Worm (Caenorhabditis elegans) whole organism, L2 larva: Measurements from ENCODE around the gene T16H12.13.

Source experiments
- C34F6.9 ChIP-seq: fragments of 150-350 bp; optimal IDR thresholded peaks from 2 replicates; lab custom pipeline; 2014; ENCODE audit warnings: missing biosample characterization, missing genetic modification characterization
- F13H6.1 ChIP-seq: sonication (generic microtip); optimal IDR thresholded peaks from 2 replicates; lab custom pipeline; 2016; ENCODE audit warnings: missing genetic modification characterization, missing compliant biosample characterization
- R02D3.7 ChIP-seq: fragments of 150-350 bp; optimal IDR thresholded peaks from 2 replicates; lab custom pipeline; 2014; ENCODE audit warnings: missing biosample characterization, missing genetic modification characterization
- ZK546.5 ChIP-seq: sonication (generic microtip); optimal IDR thresholded peaks from 2 replicates; lab custom pipeline; 2017; ENCODE audit warnings: missing biosample characterization, missing genetic modification characterization
- alr-1 ChIP-seq: fragments of 150-350 bp; optimal IDR thresholded peaks from 2 replicates; lab custom pipeline; 2014; ENCODE audit warnings: missing biosample characterization, missing genetic modification characterization
- aly-2 ChIP-seq: fragments of 150-350 bp; optimal IDR thresholded peaks from 2 replicates; lab custom pipeline; 2014; ENCODE audit warnings: missing biosample characterization, missing genetic modification characterization
- ama-1 ChIP-seq: fragments of 150-350 bp; optimal IDR thresholded peaks from 2 replicates; lab custom pipeline; 2018; ENCODE audit warnings: inconsistent platforms
- blmp-1 ChIP-seq: sonication (generic microtip); optimal IDR thresholded peaks from 2 replicates; lab custom pipeline; 2017; ENCODE audit warnings: missing genetic modification characterization, mild to moderate bottlenecking, missing compliant biosample characterization, antibody characterized with exemption, moderate library complexity; ENCODE audit not compliant: insufficient read depth
- ceh-82 ChIP-seq: fragments of 150-350 bp; optimal IDR thresholded peaks from 2 replicates; lab custom pipeline; 2014; ENCODE audit warnings: missing biosample characterization, missing genetic modification characterization
- dmd-4 ChIP-seq: sonication (generic microtip); optimal IDR thresholded peaks from 2 replicates; lab custom pipeline; 2017; ENCODE audit warnings: missing biosample characterization, missing genetic modification characterization
- egl-27 ChIP-seq: sonication (generic microtip); optimal IDR thresholded peaks from 3 replicates; lab custom pipeline; 2017; ENCODE audit warnings: missing biosample characterization, missing genetic modification reagents, missing genetic modification characterization
- elt-1 ChIP-seq: fragments of 150-350 bp; optimal IDR thresholded peaks from 2 replicates; lab custom pipeline; 2014; ENCODE audit warnings: missing biosample characterization, missing genetic modification characterization
- elt-3 ChIP-seq: sonication (generic microtip); optimal IDR thresholded peaks from 2 replicates; lab custom pipeline; 2017; ENCODE audit warnings: missing biosample characterization, missing genetic modification characterization
- gmeb-1 ChIP-seq: fragments of 150-350 bp; optimal IDR thresholded peaks from 2 replicates; lab custom pipeline; 2014; ENCODE audit warnings: missing biosample characterization, missing genetic modification characterization
- lin-11 ChIP-seq: fragments of 150-350 bp; sonication (generic microtip); optimal IDR thresholded peaks from 2 replicates; lab custom pipeline; 2014; ENCODE audit warnings: missing biosample characterization, missing genetic modification characterization, inconsistent platforms, mixed read lengths
- lin-39 ChIP-seq: fragments of 150-350 bp; optimal IDR thresholded peaks from 2 replicates; lab custom pipeline; 2014; ENCODE audit warnings: missing biosample characterization, missing genetic modification reagents, missing genetic modification characterization
- lsy-2 ChIP-seq, 2 experiments: fragments of 150-350 bp in 1 of 2; sonication (generic microtip) in 1 of 2; optimal IDR thresholded peaks; 2 replicates each; lab custom pipeline; 2014 to 2017; ENCODE audit warnings: missing biosample characterization in 2 of 2, missing genetic modification characterization in 2 of 2
- mdl-1 ChIP-seq, 2 experiments: fragments of 150-350 bp in 1 of 2; sonication (generic microtip) in 1 of 2; optimal IDR thresholded peaks; 2 replicates each; lab custom pipeline; 2017; ENCODE audit warnings: missing biosample characterization in 2 of 2, missing genetic modification characterization in 2 of 2
- nhr-10 ChIP-seq: sonication (generic microtip); optimal IDR thresholded peaks from 2 replicates; lab custom pipeline; 2017; ENCODE audit warnings: missing biosample characterization, missing genetic modification characterization
- nhr-11 ChIP-seq: fragments of 150-350 bp; optimal IDR thresholded peaks from 2 replicates; lab custom pipeline; 2014; ENCODE audit warnings: missing biosample characterization, missing genetic modification characterization
- nhr-12 ChIP-seq: fragments of 150-350 bp; optimal IDR thresholded peaks from 2 replicates; lab custom pipeline; 2014; ENCODE audit warnings: missing biosample characterization, missing genetic modification characterization
- nhr-129 ChIP-seq: fragments of 150-350 bp; optimal IDR thresholded peaks from 2 replicates; lab custom pipeline; 2014; ENCODE audit warnings: missing biosample characterization, missing genetic modification characterization
- nhr-23 ChIP-seq: fragments of 150-350 bp; optimal IDR thresholded peaks from 2 replicates; lab custom pipeline; 2014; ENCODE audit warnings: missing biosample characterization, missing genetic modification reagents, missing genetic modification characterization
- nhr-6 ChIP-seq: fragments of 150-350 bp; optimal IDR thresholded peaks from 2 replicates; lab custom pipeline; 2014; ENCODE audit warnings: missing biosample characterization, missing genetic modification characterization
- sem-4 ChIP-seq: fragments of 150-350 bp; optimal IDR thresholded peaks from 2 replicates; lab custom pipeline; 2014; ENCODE audit warnings: missing biosample characterization, missing genetic modification reagents, missing genetic modification characterization
- skn-1 ChIP-seq: sonication (generic microtip); optimal IDR thresholded peaks from 2 replicates; lab custom pipeline; 2017; ENCODE audit warnings: missing biosample characterization, missing genetic modification characterization
- sma-3 ChIP-seq: sonication (generic microtip); optimal IDR thresholded peaks from 2 replicates; lab custom pipeline; 2016; ENCODE audit warnings: missing genetic modification reagents, missing genetic modification characterization, missing compliant biosample characterization
- sma-9 ChIP-seq, 2 experiments: fragments of 150-350 bp in 1 of 2; sonication (generic microtip) in 1 of 2; optimal IDR thresholded peaks; 2 replicates each; lab custom pipeline; 2014 to 2016; ENCODE audit warnings: missing genetic modification characterization in 2 of 2, mild to moderate bottlenecking in 1 of 2, missing biosample characterization in 1 of 2, missing compliant biosample characterization in 1 of 2, missing genetic modification reagents in 1 of 2, moderate library complexity in 1 of 2
- snpc-4 ChIP-seq: fragments of 150-350 bp; optimal IDR thresholded peaks from 2 replicates; lab custom pipeline; 2014; ENCODE audit warnings: missing biosample characterization, missing genetic modification characterization
- unc-39 ChIP-seq: fragments of 150-350 bp; optimal IDR thresholded peaks from 2 replicates; lab custom pipeline; 2014; ENCODE audit warnings: missing biosample characterization, missing genetic modification characterization
- unc-62 ChIP-seq: fragments of 150-350 bp; optimal IDR thresholded peaks from 2 replicates; lab custom pipeline; 2014; ENCODE audit warnings: missing biosample characterization, missing genetic modification reagents, missing genetic modification characterization
- zag-1 ChIP-seq: fragments of 150-350 bp; optimal IDR thresholded peaks from 2 replicates; lab custom pipeline; 2014; ENCODE audit warnings: missing biosample characterization, missing genetic modification characterization
- ztf-1 ChIP-seq: fragments of 200-800 bp; sonication (Bioruptor generic); conservative IDR thresholded peaks from 2 replicates; pipeline ENCODE4 v1.3.6; 2022; ENCODE audit warnings: missing genetic modification characterization, missing compliant biosample characterization
- ztf-11 ChIP-seq: sonication (generic microtip); optimal IDR thresholded peaks from 2 replicates; lab custom pipeline; 2017; ENCODE audit warnings: missing biosample characterization, missing genetic modification characterization
- ztf-4 ChIP-seq: fragments of 150-350 bp; optimal IDR thresholded peaks from 2 replicates; lab custom pipeline; 2014; ENCODE audit warnings: missing biosample characterization, missing genetic modification characterization

T16H12.13 gene

DNA sequence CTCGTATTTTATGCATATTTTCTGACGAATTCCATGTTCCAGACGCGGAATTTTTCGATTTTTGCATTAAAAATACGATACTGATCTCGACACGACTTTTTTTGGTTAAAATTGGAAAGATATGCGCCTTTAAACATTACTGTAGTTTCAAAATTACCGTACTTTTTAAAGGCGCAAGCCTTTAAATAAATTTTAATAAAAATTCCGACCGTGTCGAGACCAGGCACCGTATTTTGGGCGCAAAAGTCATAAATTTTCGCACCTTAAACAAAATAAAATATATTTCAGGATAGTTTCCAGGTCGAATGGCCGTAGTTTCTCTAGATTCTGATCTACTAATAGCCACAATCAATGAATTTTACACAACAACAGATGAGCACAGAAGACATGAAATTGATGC, 15.9 kb upstream of the T16H12.13 start, which contains the start of gene T16G12.6:
T16G12.6 (plus strand) TSS at position 301 of the 400 bp plus-strand sequence.
- TF ChIP-seq nhr-12 (tag; lab: Kevin White, UChicago) = no peak
- TF ChIP-seq lin-11 (tag; lab: Kevin White, UChicago) = no peak
- no peak for TF ChIP-seq zag-1 (tag; lab: Kevin White, UChicago)
- no peak for TF ChIP-seq ceh-82
- no peak for TF ChIP-seq alr-1
- no peak for TF ChIP-seq ztf-11 (tag; lab: Kevin White, UChicago)
- no peak for TF ChIP-seq elt-1 (tag; lab: Kevin White, UChicago)
- TF ChIP-seq nhr-6 (tag; lab: Kevin White, UChicago) = no peak
- no peak for TF ChIP-seq elt-3 (tag; lab: Kevin White, UChicago)
- no peak for TF ChIP-seq unc-62 (GFP tag; lab: Kevin White, UChicago)
- no peak for TF ChIP-seq gmeb-1 (tag; lab: Kevin White, UChicago)
- TF ChIP-seq ZK546.5 (tag; lab: Kevin White, UChicago) = no peak
- TF ChIP-seq dmd-4 (tag; lab: Kevin White, UChicago) = no peak
- TF ChIP-seq ama-1 (lab: Kevin White, UChicago) = no peak

DNA sequence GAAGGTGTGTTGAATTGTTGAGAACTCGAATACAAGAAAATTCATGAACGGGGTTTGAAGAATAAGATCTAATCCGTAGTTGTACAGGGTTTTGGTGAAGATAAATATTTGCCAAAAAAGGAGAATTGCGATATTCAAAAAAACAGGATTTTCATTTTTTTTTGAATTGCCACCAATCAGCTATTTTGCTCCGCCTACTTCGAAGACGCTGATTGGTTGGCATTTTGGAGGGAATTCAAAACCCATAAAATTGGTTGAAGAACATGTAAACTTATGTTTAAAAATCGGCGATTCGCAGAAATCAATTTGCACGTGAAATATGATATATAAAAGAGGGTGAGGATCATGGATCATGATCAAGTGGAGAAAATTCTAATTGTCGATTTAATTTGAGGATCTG, 9.2 kb upstream of the T16H12.13 start:
- TF ChIP-seq blmp-1 (tag; lab: Kevin White, UChicago) = no peak
- TF ChIP-seq unc-39 (tag; lab: Kevin White, UChicago) = no peak
- TF ChIP-seq egl-27 (tag; lab: Kevin White, UChicago) = no peak
- TF ChIP-seq elt-3 (tag; lab: Kevin White, UChicago) = no peak
- TF ChIP-seq sma-3 = no peak
- no peak for TF ChIP-seq alr-1
- TF ChIP-seq F13H6.1 (tag; lab: Kevin White, UChicago) = no peak
- TF ChIP-seq R02D3.7 (tag; lab: Kevin White, UChicago) = no peak
- no peak for TF ChIP-seq skn-1 (tag; lab: Kevin White, UChicago)

DNA sequence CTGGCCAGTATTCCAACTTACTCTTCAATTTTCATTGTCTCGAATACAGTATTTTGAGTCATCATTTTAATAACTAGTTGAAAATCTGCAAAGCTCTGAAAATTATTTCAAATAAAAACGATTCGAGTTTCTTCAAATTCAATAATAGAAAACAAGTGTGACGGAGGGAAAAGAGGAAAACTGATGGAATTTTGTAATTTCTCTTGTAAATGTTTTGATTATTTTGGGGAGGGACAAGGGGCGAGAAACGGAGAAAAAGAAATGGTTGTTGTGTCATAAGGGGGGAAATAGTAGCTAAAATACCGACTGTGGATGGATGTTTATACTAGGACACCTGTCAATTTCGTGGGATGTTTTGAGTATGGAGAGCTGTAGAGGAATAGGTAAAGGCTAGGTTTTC, 7.1 kb upstream of the T16H12.13 start, which contains the start of gene T16G12.9:
T16G12.9 (minus strand) TSS at position 101 of the 400 bp plus-strand sequence.
- TF ChIP-seq sem-4 (tag; lab: Kevin White, UChicago) (no peak), ztf-1 (no peak), ama-1 (lab: Kevin White, UChicago) (no peak), nhr-10 (tag; lab: Kevin White, UChicago) (no peak), alr-1 (no peak), ztf-4 (tag; lab: Kevin White, UChicago) (no peak), nhr-11 (tag; lab: Kevin White, UChicago) (no peak), aly-2 (no peak), lsy-2 (tag; optimal IDR thresholded peaks at IDR 0.05; lab: Kevin White, UChicago) (no peak), snpc-4 (tag; lab: Kevin White, UChicago) (no peak), lin-11 (tag; lab: Kevin White, UChicago) (no peak), sma-9 (GFP tag; optimal IDR thresholded peaks at IDR 0.05; lab: Kevin White, UChicago) (no peak), sma-9 (tag; optimal IDR thresholded peaks at IDR 0.05; lab: Kevin White, UChicago) (no peak)

DNA sequence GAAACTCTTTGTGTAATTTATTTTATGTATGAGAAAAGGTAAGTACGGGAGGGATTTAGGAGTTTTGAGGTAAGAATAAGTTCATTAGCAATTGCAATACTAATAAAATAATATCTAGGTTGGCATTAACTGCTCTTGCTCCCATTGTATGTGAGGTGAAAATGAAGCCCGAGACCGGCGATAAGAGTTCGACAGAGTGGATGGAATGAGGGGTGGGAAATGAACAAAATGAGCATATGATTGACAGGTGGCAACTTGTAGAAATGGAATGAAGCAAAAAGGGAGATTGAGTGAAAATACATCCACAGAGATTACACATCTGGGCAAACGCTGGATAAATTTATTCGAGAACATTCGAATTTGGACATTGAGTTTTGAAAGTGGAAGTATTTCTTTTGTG, 6.4 kb upstream of the T16H12.13 start:
- TF ChIP-seq nhr-23 (no peak), alr-1 (no peak), C34F6.9 (tag; lab: Kevin White, UChicago) (no peak), elt-3 (tag; lab: Kevin White, UChicago) (no peak), dmd-4 (tag; lab: Kevin White, UChicago) (no peak), blmp-1 (tag; lab: Kevin White, UChicago) (no peak), gmeb-1 (tag; lab: Kevin White, UChicago) (no peak), ama-1 (lab: Kevin White, UChicago) (no peak), skn-1 (tag; lab: Kevin White, UChicago) (no peak), lin-39 (tag; lab: Kevin White, UChicago) (no peak)

DNA sequence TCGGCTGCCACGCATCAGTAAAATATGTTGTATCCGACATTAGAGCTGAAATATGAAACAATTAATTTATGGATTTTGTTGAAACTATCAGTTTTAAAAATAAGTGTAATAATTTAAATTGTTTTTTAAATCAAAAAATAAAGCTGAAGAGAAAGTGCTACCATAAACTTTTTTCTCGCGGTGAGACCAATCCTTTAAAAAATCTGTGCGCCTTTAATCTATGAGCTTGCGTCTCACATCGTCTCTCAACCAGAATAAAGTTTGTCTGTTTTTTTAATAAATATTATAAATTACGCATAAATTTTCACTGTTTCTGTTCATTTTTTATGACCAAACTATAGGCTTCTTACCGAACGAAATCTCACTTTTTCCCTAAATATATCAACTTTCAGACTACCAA, 2.0 kb upstream of the T16H12.13 start, which contains the start of gene T16H12.3:
T16H12.3 (minus strand) TSS at position 51 of the 400 bp plus-strand sequence.
- TF ChIP-seq gmeb-1 (tag; lab: Kevin White, UChicago) = no peak
- no peak for TF ChIP-seq mdl-1 (tag; optimal IDR thresholded peaks at IDR 0.05; lab: Kevin White, UChicago)
- no peak for TF ChIP-seq nhr-129 (tag; lab: Kevin White, UChicago)
- no peak for TF ChIP-seq ama-1 (lab: Kevin White, UChicago)
